Worm (Caenorhabditis elegans) whole organism, late embryonic: ENCODE data around the gene C14B9.8.

ENCODE experiments used
- K02D7.2 ChIP-seq: sonication (generic microtip); optimal IDR thresholded peaks from 2 replicates; lab custom pipeline; 2017; ENCODE audit warnings: mild to moderate bottlenecking, missing genetic modification characterization, missing compliant biosample characterization
- ama-1 ChIP-seq: fragments of 150-350 bp; optimal IDR thresholded peaks from 2 replicates; lab custom pipeline; 2014
- dve-1 ChIP-seq: sonication (generic microtip); optimal IDR thresholded peaks from 2 replicates; lab custom pipeline; 2017; ENCODE audit warnings: antibody characterized with exemption, mild to moderate bottlenecking, missing genetic modification characterization, missing compliant biosample characterization
- elt-2 ChIP-seq: sonication (generic microtip); optimal IDR thresholded peaks from 2 replicates; lab custom pipeline; 2016; ENCODE audit warnings: missing genetic modification reagents, missing genetic modification characterization, missing compliant biosample characterization
- fkh-10 ChIP-seq: fragments of 150-350 bp; optimal IDR thresholded peaks from 2 replicates; lab custom pipeline; 2014; ENCODE audit warnings: missing biosample characterization, missing genetic modification reagents, missing genetic modification characterization
- nhr-11 ChIP-seq: fragments of 150-350 bp; optimal IDR thresholded peaks from 2 replicates; lab custom pipeline; 2014; ENCODE audit warnings: missing biosample characterization, missing genetic modification characterization
- odd-2 ChIP-seq: sonication (generic microtip); optimal IDR thresholded peaks from 2 replicates; lab custom pipeline; 2017; ENCODE audit warnings: antibody characterized with exemption, mild to moderate bottlenecking, missing genetic modification characterization, missing compliant biosample characterization
- pha-4 ChIP-seq: fragments of 150-350 bp; optimal IDR thresholded peaks from 2 replicates; lab custom pipeline; 2018; ENCODE audit warnings: missing biosample characterization, missing genetic modification reagents, missing genetic modification characterization
- pqm-1 ChIP-seq: sonication (generic microtip); optimal IDR thresholded peaks from 2 replicates; lab custom pipeline; 2016; ENCODE audit warnings: missing genetic modification characterization, missing compliant biosample characterization
- pros-1 ChIP-seq: fragments of 150-350 bp; optimal IDR thresholded peaks from 2 replicates; lab custom pipeline; 2014; ENCODE audit warnings: missing biosample characterization, missing genetic modification reagents, missing genetic modification characterization
- sdc-2 ChIP-seq: sonication (generic microtip); optimal IDR thresholded peaks from 2 replicates; lab custom pipeline; 2016; ENCODE audit warnings: missing genotype, missing genetic modification characterization, missing compliant biosample characterization
- sox-4 ChIP-seq: sonication (generic microtip); optimal IDR thresholded peaks from 2 replicates; lab custom pipeline; 2017; ENCODE audit warnings: mild to moderate bottlenecking, missing genetic modification characterization, inconsistent platforms, missing compliant biosample characterization
- unc-42 ChIP-seq: sonication (generic microtip); optimal IDR thresholded peaks from 2 replicates; lab custom pipeline; 2016; ENCODE audit warnings: missing genotype, missing genetic modification characterization, missing compliant biosample characterization
- ztf-16 ChIP-seq: sonication (generic microtip); optimal IDR thresholded peaks from 2 replicates; lab custom pipeline; 2017; ENCODE audit warnings: missing genetic modification characterization, missing compliant biosample characterization

DNA sequence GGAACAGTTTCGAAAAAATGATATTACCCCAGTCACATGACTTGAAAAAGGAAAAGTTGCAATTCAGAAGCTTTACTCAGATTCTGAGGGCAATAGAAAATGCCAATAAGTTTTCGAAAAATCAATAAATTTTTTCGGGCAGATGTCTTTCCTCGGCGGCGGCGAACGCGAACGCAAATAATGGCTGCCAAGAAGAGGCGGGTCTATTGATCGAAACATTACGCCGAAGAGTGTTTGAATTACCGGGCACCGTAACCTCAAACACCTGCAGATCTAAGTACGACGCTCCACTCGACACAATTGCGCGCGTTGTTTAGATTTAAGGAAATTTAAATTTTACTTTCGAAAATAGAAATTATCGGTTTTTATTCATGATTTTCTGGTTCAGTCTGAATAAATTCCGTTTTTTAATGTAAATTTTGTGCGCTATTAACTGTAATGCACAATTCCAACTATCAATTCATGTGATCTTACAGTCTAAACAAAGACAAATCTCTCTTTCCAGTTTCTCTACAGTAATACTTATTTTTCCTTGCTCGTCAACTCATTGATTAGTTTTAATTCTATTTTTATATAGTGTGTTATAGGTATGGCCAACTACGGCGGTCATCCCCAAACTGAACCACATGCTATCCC, 19.5 kb upstream of the C14B9.8 start, which contains the start of gene prp-8:
- TF ChIP-seq sdc-2 = peak; percentile 13
- TF ChIP-seq ama-1 (lab: Kevin White, UChicago) = no peak
- TF ChIP-seq fkh-10 = no peak
- peak; percentile 64 for TF ChIP-seq pros-1 (tag; lab: Kevin White, UChicago)
- no peak for TF ChIP-seq odd-2 (tag; lab: Kevin White, UChicago)
- TF ChIP-seq nhr-11 (tag; lab: Kevin White, UChicago) = no peak
- TF ChIP-seq sox-4 (tag; lab: Kevin White, UChicago) = no peak
- no peak for TF ChIP-seq K02D7.2 (tag; lab: Kevin White, UChicago)
- no peak for TF ChIP-seq pqm-1 (tag; lab: Kevin White, UChicago)
- no peak for TF ChIP-seq elt-2 (tag; lab: Kevin White, UChicago)
- peak; percentile 78 for TF ChIP-seq unc-42 (tag; lab: Kevin White, UChicago)
- TF ChIP-seq ztf-16 = no peak
- TF ChIP-seq dve-1 (tag; lab: Kevin White, UChicago) = peak; percentile 65
- no peak for TF ChIP-seq pha-4 (tag; lab: Kevin White, UChicago)
